Worm (Caenorhabditis elegans): ENCODE measurements around the gene mrp-1.

- no peak for TF ChIP-seq R02D3.7 (tag; optimal IDR thresholded peaks at IDR 0.05)
- TF ChIP-seq ztf-4 (tag; optimal IDR thresholded peaks at IDR 0.05): no peak
- no peak for TF ChIP-seq egl-27 (tag; optimal IDR thresholded peaks at IDR 0.05)
- TF ChIP-seq unc-55 (GFP tag; optimal IDR thresholded peaks at IDR 0.05): no peak
- no peak for TF ChIP-seq nhr-237 (tag; optimal IDR thresholded peaks at IDR 0.05)
- no peak for TF ChIP-seq ceh-82 (tag; optimal IDR thresholded peaks at IDR 0.05)
- no peak for TF ChIP-seq nhr-11 (tag; optimal IDR thresholded peaks at IDR 0.05)
- no peak for TF ChIP-seq lsy-2 (tag; optimal IDR thresholded peaks at IDR 0.05)
- no peak for TF ChIP-seq snpc-4 (tag; optimal IDR thresholded peaks at IDR 0.05)
- TF ChIP-seq mab-5 (tag; optimal IDR thresholded peaks at IDR 0.05): no peak
- TF ChIP-seq mdl-1 (tag; optimal IDR thresholded peaks at IDR 0.05): no peak
- TF ChIP-seq nhr-77 (tag; optimal IDR thresholded peaks at IDR 0.05): no peak
- no peak for TF ChIP-seq ztf-11 (tag; optimal IDR thresholded peaks at IDR 0.05)
- no peak for TF ChIP-seq nhr-10 (tag; optimal IDR thresholded peaks at IDR 0.05)
Observed at ce11 chrX:553420-553819, 34.3 kb downstream of the mrp-1 start.

Data from whole organism, L2 larva.